Worm (Caenorhabditis elegans) whole organism, L4 larva: ENCODE results near the gene dgn-1.

Source experiments
- T26A8.4 ChIP-seq: fragments of 200-800 bp; sonication (Bioruptor generic); IDR thresholded peaks from 2 replicates; pipeline ENCODE4 v1.3.6; 2022; ENCODE audit warnings: missing genetic modification characterization, missing compliant biosample characterization
- aha-1 ChIP-seq: fragments of 150-350 bp; peaks from one replicate; lab custom pipeline; 2014; ENCODE audit warnings: missing biosample characterization, missing genetic modification characterization
- ceh-32 ChIP-seq: sonication (generic microtip); optimal IDR thresholded peaks from 2 replicates; lab custom pipeline; 2016; ENCODE audit warnings: mild to moderate bottlenecking, missing genetic modification characterization, missing compliant biosample characterization; ENCODE audit not compliant: poor library complexity
- ceh-44 ChIP-seq: fragments of 200-800 bp; sonication (Bioruptor generic); IDR thresholded peaks from 2 replicates; pipeline ENCODE4 v1.3.6; 2022; ENCODE audit warnings: missing genetic modification reagents, missing genetic modification characterization, missing compliant biosample characterization
- daf-12 ChIP-seq: fragments of 150-350 bp; optimal IDR thresholded peaks from 2 replicates; lab custom pipeline; 2014; ENCODE audit warnings: missing biosample characterization, missing genetic modification reagents, missing genetic modification characterization
- daf-16 ChIP-seq, 3 experiments: sonication (generic microtip); optimal IDR thresholded peaks; 2 replicates each; lab custom pipeline; 2016 to 2017; ENCODE audit warnings: missing genetic modification characterization in 3 of 3, missing genetic modification reagents in 3 of 3, mild to moderate bottlenecking in 2 of 3, missing compliant biosample characterization in 2 of 3, missing biosample characterization in 1 of 3, moderate library complexity in 1 of 3
- fos-1 ChIP-seq: fragments of 150-350 bp; optimal IDR thresholded peaks from 2 replicates; lab custom pipeline; 2014; ENCODE audit warnings: missing biosample characterization, missing genetic modification characterization
- lin-13 ChIP-seq: fragments of 150-350 bp; optimal IDR thresholded peaks from 2 replicates; lab custom pipeline; 2014; ENCODE audit warnings: missing biosample characterization, missing genetic modification reagents, missing genetic modification characterization
- nhr-28 ChIP-seq: fragments of 150-350 bp; optimal IDR thresholded peaks from 2 replicates; lab custom pipeline; 2014; ENCODE audit warnings: missing biosample characterization, missing genetic modification characterization
- pqm-1 ChIP-seq: sonication (generic microtip); optimal IDR thresholded peaks from 2 replicates; lab custom pipeline; 2017; ENCODE audit warnings: missing biosample characterization, missing genetic modification characterization
- unc-62 ChIP-seq, 3 experiments: fragments of 150-350 bp in 1 of 3; sonication (generic microtip); optimal IDR thresholded peaks in 2 of 3; peaks in 1 of 3; 1 replicate in 1 of 3; 2 replicates in 2 of 3; lab custom pipeline; 2014 to 2017; ENCODE audit warnings: missing biosample characterization in 3 of 3, missing genetic modification characterization in 3 of 3, missing genetic modification reagents in 3 of 3, missing genotype in 1 of 3
- zip-2 ChIP-seq: fragments of 150-350 bp; optimal IDR thresholded peaks from 2 replicates; lab custom pipeline; 2014; ENCODE audit warnings: missing biosample characterization, missing genetic modification characterization
- ztf-11 ChIP-seq: fragments of 150-350 bp; optimal IDR thresholded peaks from 2 replicates; lab custom pipeline; 2014; ENCODE audit warnings: missing biosample characterization, missing genetic modification characterization

dgn-1 gene

ce11 chrX:10877138-10877743, 51.6 kb downstream of the dgn-1 start, which contains the start of gene pgp-6:
TSS of gene pgp-6 (minus strand) at chrX:10877425.
- TF ChIP-seq lin-13 (no peak), unc-62 (GFP tag; optimal IDR thresholded peaks at IDR 0.05 in 1 of 2; lab: Kevin White, UChicago) (peak in 1 of 2 experiments; percentile 69), unc-62 (tag; optimal IDR thresholded peaks at IDR 0.05; lab: Kevin White, UChicago) (no peak), pqm-1 (peak; percentile 72), nhr-28 (tag; lab: Kevin White, UChicago) (peak; percentile 55), fos-1 (tag; lab: Kevin White, UChicago) (no peak), ceh-44 (no peak), daf-16 (GFP tag; optimal IDR thresholded peaks at IDR 0.05; lab: Kevin White, UChicago) (no peak), daf-16 (tag; optimal IDR thresholded peaks at IDR 0.05; lab: Kevin White, UChicago) (peak; percentile 84), daf-12 (tag; lab: Kevin White, UChicago) (no peak), aha-1 (tag; lab: Kevin White, UChicago) (peak; percentile 80), ztf-11 (tag; lab: Kevin White, UChicago) (no peak), ceh-32 (tag; lab: Kevin White, UChicago) (no peak), zip-2 (tag; lab: Kevin White, UChicago) (peak; percentile 89), T26A8.4 (GFP tag; lab: Robert Waterston, UW) (no peak)
